Fruit fly (Drosophila melanogaster) whole organism, adult: Measurements from ENCODE around the gene CG4842.

Source experiments
- CG11617 ChIP-seq: fragments of 200-800 bp; sonication (Bioruptor generic); optimal IDR thresholded peaks from 2 replicates; lab custom pipeline; 2017; ENCODE audit warnings: mild to moderate bottlenecking, missing biosample characterization, missing genetic modification reagents, missing genetic modification characterization
- CG12768 ChIP-seq: fragments of 200-800 bp; sonication (Bioruptor generic); optimal IDR thresholded peaks from 2 replicates; lab custom pipeline; 2017; ENCODE audit warnings: missing biosample characterization, missing genetic modification characterization, mild to moderate bottlenecking, moderate library complexity, missing genetic modification reagents
- CG14711 ChIP-seq: fragments of 200-800 bp; sonication (Bioruptor generic); optimal IDR thresholded peaks from 2 replicates; lab custom pipeline; 2018; ENCODE audit warnings: missing biosample characterization, mild to moderate bottlenecking, missing genetic modification characterization, moderate library complexity
- CG1620 ChIP-seq: fragments of 200-800 bp; sonication (Bioruptor generic); optimal IDR thresholded peaks from 2 replicates; lab custom pipeline; 2016; ENCODE audit warnings: missing biosample characterization, missing genetic modification characterization
- CG33017 ChIP-seq: fragments of 200-800 bp; sonication (Bioruptor generic); optimal IDR thresholded peaks from 2 replicates; lab custom pipeline; 2018; ENCODE audit warnings: missing biosample characterization, mild to moderate bottlenecking, missing genetic modification characterization, moderate library complexity
- CG5204 ChIP-seq: fragments of 200-800 bp; sonication (Bioruptor generic); optimal IDR thresholded peaks from 2 replicates; lab custom pipeline; 2016; ENCODE audit warnings: missing biosample characterization, missing genetic modification characterization
- CG7045 ChIP-seq: fragments of 200-800 bp; sonication (Bioruptor generic); optimal IDR thresholded peaks from 2 replicates; lab custom pipeline; 2017; ENCODE audit warnings: missing biosample characterization, mild to moderate bottlenecking, missing genetic modification characterization
- CG7101 ChIP-seq: fragments of 200-800 bp; sonication (Bioruptor generic); optimal IDR thresholded peaks from 2 replicates; lab custom pipeline; 2018; ENCODE audit warnings: missing biosample characterization, mild to moderate bottlenecking, missing genetic modification characterization, moderate library complexity
- Clk ChIP-seq: fragments of 200-800 bp; sonication (Bioruptor generic); optimal IDR thresholded peaks from 2 replicates; lab custom pipeline; 2017; ENCODE audit warnings: missing biosample characterization, missing genetic modification characterization
- Crg-1 ChIP-seq: fragments of 200-800 bp; sonication (Bioruptor generic); optimal IDR thresholded peaks from 2 replicates; lab custom pipeline; 2016; ENCODE audit warnings: missing biosample characterization, missing genetic modification characterization
- Hr96 ChIP-seq: fragments of 200-800 bp; sonication (Bioruptor generic); optimal IDR thresholded peaks from 2 replicates; lab custom pipeline; 2016; ENCODE audit warnings: missing biosample characterization, missing genetic modification characterization
- Mnt ChIP-seq: fragments of 200-800 bp; sonication (Bioruptor generic); optimal IDR thresholded peaks from 2 replicates; lab custom pipeline; 2016; ENCODE audit warnings: missing biosample characterization, mild to moderate bottlenecking, missing genetic modification characterization
- bab1 ChIP-seq: fragments of 200-800 bp; sonication (Bioruptor generic); optimal IDR thresholded peaks from 3 replicates; lab custom pipeline; 2019; ENCODE audit warnings: missing biosample characterization, mild to moderate bottlenecking, missing genetic modification characterization, moderate library complexity
- cic ChIP-seq: fragments of 200-800 bp; sonication (Bioruptor generic); optimal IDR thresholded peaks from 2 replicates; lab custom pipeline; 2017; ENCODE audit warnings: missing biosample characterization, mild to moderate bottlenecking, missing genetic modification characterization, moderate library complexity
- cnc ChIP-seq, 2 experiments: fragments of >200 bp; optimal IDR thresholded peaks; 2 replicates each; lab custom pipeline; 2017
- kay ChIP-seq: fragments of 200-800 bp; sonication (Bioruptor generic); peaks from one replicate; lab custom pipeline; 2016; ENCODE audit warnings: missing biosample characterization, missing genetic modification characterization, borderline replicate concordance
- ovo ChIP-seq: fragments of 200-800 bp; sonication (Bioruptor generic); optimal IDR thresholded peaks from 2 replicates; lab custom pipeline; 2016; ENCODE audit warnings: missing biosample characterization, missing genetic modification characterization
- pad ChIP-seq: fragments of 200-800 bp; sonication (Bioruptor generic); optimal IDR thresholded peaks from 3 replicates; lab custom pipeline; 2017; ENCODE audit warnings: missing biosample characterization, missing genetic modification characterization, mild to moderate bottlenecking, moderate library complexity, missing genetic modification reagents
- tj ChIP-seq: fragments of 200-800 bp; sonication (Bioruptor generic); optimal IDR thresholded peaks from 3 replicates; lab custom pipeline; 2017; ENCODE audit warnings: missing biosample characterization, mild to moderate bottlenecking, missing genetic modification characterization, moderate library complexity
- toe ChIP-seq: fragments of 200-800 bp; sonication (Bioruptor generic); optimal IDR thresholded peaks from 2 replicates; lab custom pipeline; 2016; ENCODE audit warnings: missing biosample characterization, missing genetic modification characterization

Gene CG4842

dm6 chr3L:16328207-16328891 is 39.8 kb upstream of the CG4842 start, which contains the start of gene CG13058:
Gene CG13058, plus strand, starts transcription at chr3L:16328841.
- TF ChIP-seq toe (GFP tag; lab: Kevin White, UChicago) (no peak), CG7045 (GFP tag; lab: Kevin White, UChicago) (no peak), bab1 (GFP tag; lab: Kevin White, UChicago) (no peak), Mnt (GFP tag; lab: Kevin White, UChicago) (no peak), CG5204 (GFP tag; lab: Kevin White, UChicago) (no peak), tj (GFP tag; lab: Kevin White, UChicago) (no peak), kay (GFP tag; lab: Kevin White, UChicago) (no peak), cnc (optimal IDR thresholded peaks at IDR 0.05; lab: Kevin White, UChicago) (no peak), CG1620 (GFP tag; lab: Kevin White, UChicago) (no peak), Clk (no peak), CG11617 (no peak), Crg-1 (GFP tag; lab: Kevin White, UChicago) (no peak), CG33017 (no peak), CG7101 (no peak), CG12768 (GFP tag; lab: Kevin White, UChicago) (no peak), Hr96 (no peak), CG14711 (tag; lab: Kevin White, UChicago) (no peak), ovo (no peak), pad (GFP tag; lab: Kevin White, UChicago) (no peak)

- TF ChIP-seq tj (GFP tag; lab: Kevin White, UChicago): no peak
- no peak for TF ChIP-seq cic
- TF ChIP-seq CG33017: no peak
- no peak for TF ChIP-seq Mnt (GFP tag; lab: Kevin White, UChicago)
- TF ChIP-seq CG1620 (GFP tag; lab: Kevin White, UChicago): no peak
- no peak for TF ChIP-seq toe (GFP tag; lab: Kevin White, UChicago)
- TF ChIP-seq Clk: no peak
- TF ChIP-seq bab1 (GFP tag; lab: Kevin White, UChicago): no peak
- TF ChIP-seq CG5204 (GFP tag; lab: Kevin White, UChicago): no peak
- TF ChIP-seq CG11617: no peak
- TF ChIP-seq Crg-1 (GFP tag; lab: Kevin White, UChicago): no peak
- no peak for TF ChIP-seq ovo
These were observed 38.7 kb upstream of the CG4842 start, which contains the start of gene CG33061 for dm6 chr3L:16329495-16329894. Gene CG33061, plus strand, starts transcription at chr3L:16329795.

dm6 chr3L:16330740-16331139 is 37.4 kb upstream of the CG4842 start, which contains the start of gene CG33060:
Gene CG33060, plus strand, starts transcription at chr3L:16331040.
- no peak for TF ChIP-seq Clk
- TF ChIP-seq Crg-1 (GFP tag; lab: Kevin White, UChicago): no peak
- no peak for TF ChIP-seq tj (GFP tag; lab: Kevin White, UChicago)
- no peak for TF ChIP-seq CG12768 (GFP tag; lab: Kevin White, UChicago)
- TF ChIP-seq Hr96: no peak
- no peak for TF ChIP-seq CG1620 (GFP tag; lab: Kevin White, UChicago)
- TF ChIP-seq kay (GFP tag; lab: Kevin White, UChicago): no peak

- TF ChIP-seq Clk (no peak), CG7101 (no peak), Hr96 (no peak), CG12768 (GFP tag; lab: Kevin White, UChicago) (no peak), CG1620 (GFP tag; lab: Kevin White, UChicago) (no peak), kay (GFP tag; lab: Kevin White, UChicago) (no peak), CG33017 (no peak), Mnt (GFP tag; lab: Kevin White, UChicago) (no peak), CG14711 (tag; lab: Kevin White, UChicago) (no peak), CG5204 (GFP tag; lab: Kevin White, UChicago) (no peak)
These were observed 36.6 kb upstream of the CG4842 start, which contains the start of gene retinin for dm6 chr3L:16331633-16332032. Gene retinin, plus strand, starts transcription at chr3L:16331933.

- TF ChIP-seq bab1 (GFP tag; lab: Kevin White, UChicago) (no peak), CG5204 (GFP tag; lab: Kevin White, UChicago) (no peak), kay (GFP tag; lab: Kevin White, UChicago) (no peak), Clk (no peak), pad (GFP tag; lab: Kevin White, UChicago) (no peak), cnc (optimal IDR thresholded peaks at IDR 0.05; lab: Kevin White, UChicago) (no peak), toe (GFP tag; lab: Kevin White, UChicago) (no peak), Mnt (GFP tag; lab: Kevin White, UChicago) (no peak), CG14711 (tag; lab: Kevin White, UChicago) (no peak), Crg-1 (GFP tag; lab: Kevin White, UChicago) (no peak), CG12768 (GFP tag; lab: Kevin White, UChicago) (no peak), CG7101 (no peak)
These were observed 35.2 kb upstream of the CG4842 start, which contains the start of gene CG13056 for dm6 chr3L:16333013-16333412. Gene CG13056, plus strand, starts transcription at chr3L:16333313.

dm6 chr3L:16334876-16335275 is 33.3 kb upstream of the CG4842 start:
- TF ChIP-seq CG12768 (GFP tag; lab: Kevin White, UChicago) (no peak), CG7045 (GFP tag; lab: Kevin White, UChicago) (no peak), CG7101 (no peak), CG11617 (no peak), CG14711 (tag; lab: Kevin White, UChicago) (no peak), toe (GFP tag; lab: Kevin White, UChicago) (no peak), cnc (optimal IDR thresholded peaks at IDR 0.05; lab: Kevin White, UChicago) (no peak), Mnt (GFP tag; lab: Kevin White, UChicago) (no peak), bab1 (GFP tag; lab: Kevin White, UChicago) (no peak), CG1620 (GFP tag; lab: Kevin White, UChicago) (no peak), kay (GFP tag; lab: Kevin White, UChicago) (no peak), cic (no peak), Hr96 (no peak), pad (GFP tag; lab: Kevin White, UChicago) (no peak), ovo (no peak), CG33017 (no peak), Clk (no peak)
